Fruit fly (Drosophila melanogaster) whole organism, pupa: ENCODE measurements around the gene CG31832.

Experiments
- CG10348 ChIP-seq: fragments of 200-800 bp; sonication (Bioruptor generic); IDR thresholded peaks from 2 replicates; pipeline ENCODE4 v1.3.6; 2022; ENCODE audit warnings: missing biosample characterization, missing genetic modification characterization
- CG12605 ChIP-seq: fragments of 200-800 bp; sonication (Bioruptor generic); IDR thresholded peaks from 2 replicates; pipeline ENCODE4 v1.3.6; 2022; ENCODE audit warnings: missing biosample characterization, missing genetic modification characterization
- CG13204 ChIP-seq: fragments of 200-800 bp; sonication (Bioruptor generic); optimal IDR thresholded peaks from 2 replicates; lab custom pipeline; 2018; ENCODE audit warnings: missing biosample characterization, mild to moderate bottlenecking, missing genetic modification characterization, moderate library complexity
- CG14655 ChIP-seq: fragments of 200-800 bp; sonication (Bioruptor generic); optimal IDR thresholded peaks from 3 replicates; lab custom pipeline; 2017; ENCODE audit warnings: mild to moderate bottlenecking, missing biosample characterization, missing genetic modification reagents, missing genetic modification characterization
- CG15710 ChIP-seq: fragments of 200-800 bp; sonication (Bioruptor generic); optimal IDR thresholded peaks from 2 replicates; lab custom pipeline; 2018; ENCODE audit warnings: missing biosample characterization, mild to moderate bottlenecking, missing genetic modification characterization, moderate library complexity
- CG17806 ChIP-seq: fragments of 200-800 bp; sonication (Bioruptor generic); optimal IDR thresholded peaks from 2 replicates; lab custom pipeline; 2018; ENCODE audit warnings: missing biosample characterization, mild to moderate bottlenecking, missing genetic modification characterization, moderate library complexity
- CG32121 ChIP-seq: fragments of 200-800 bp; sonication (Bioruptor generic); IDR thresholded peaks from 2 replicates; pipeline ENCODE4 v1.3.6; 2022; ENCODE audit warnings: missing biosample characterization, missing genetic modification characterization
- CG34367 ChIP-seq: fragments of 200-800 bp; sonication (Bioruptor generic); optimal IDR thresholded peaks from 2 replicates; lab custom pipeline; 2018; ENCODE audit warnings: missing biosample characterization, mild to moderate bottlenecking, missing genetic modification characterization
- CG4496 ChIP-seq: fragments of 200-800 bp; sonication (Bioruptor generic); IDR thresholded peaks from 3 replicates; pipeline ENCODE4 v1.3.6; 2022; ENCODE audit warnings: missing biosample characterization, missing genetic modification characterization
- CG8159 ChIP-seq: fragments of 200-800 bp; sonication (Bioruptor generic); optimal IDR thresholded peaks from 3 replicates; lab custom pipeline; 2018; ENCODE audit warnings: missing biosample characterization, mild to moderate bottlenecking, missing genetic modification characterization, moderate library complexity
- CG8301 ChIP-seq: fragments of 200-800 bp; sonication (Bioruptor generic); optimal IDR thresholded peaks from 2 replicates; lab custom pipeline; 2018; ENCODE audit warnings: missing biosample characterization, mild to moderate bottlenecking, missing genetic modification characterization
- CG9948 ChIP-seq: fragments of 200-800 bp; sonication (Bioruptor generic); optimal IDR thresholded peaks from 2 replicates; lab custom pipeline; 2018; ENCODE audit warnings: missing biosample characterization, mild to moderate bottlenecking, missing genetic modification characterization, moderate library complexity
- D1 ChIP-seq: fragments of 200-800 bp; sonication (Bioruptor generic); optimal IDR thresholded peaks from 2 replicates; lab custom pipeline; 2018; ENCODE audit warnings: missing biosample characterization, mild to moderate bottlenecking, missing genetic modification characterization, moderate library complexity
- EcR ChIP-seq: fragments of 200-800 bp; sonication (Bioruptor generic); optimal IDR thresholded peaks from 3 replicates; lab custom pipeline; 2019; ENCODE audit warnings: missing biosample characterization, missing genetic modification characterization, mild to moderate bottlenecking, moderate library complexity, missing genetic modification reagents
- Ets98B ChIP-seq: fragments of 200-800 bp; sonication (Bioruptor generic); IDR thresholded peaks from 2 replicates; pipeline ENCODE4 v1.3.6; 2022; ENCODE audit warnings: missing biosample characterization, missing genetic modification characterization
- Pif1A ChIP-seq: fragments of 200-800 bp; sonication (Bioruptor generic); optimal IDR thresholded peaks from 3 replicates; lab custom pipeline; 2016; ENCODE audit warnings: missing biosample characterization, missing genetic modification characterization
- Pif1B ChIP-seq: fragments of 200-800 bp; sonication (Bioruptor generic); optimal IDR thresholded peaks from 3 replicates; lab custom pipeline; 2016; ENCODE audit warnings: missing biosample characterization, missing genetic modification characterization
- Snoo ChIP-seq: fragments of 200-800 bp; sonication (Bioruptor generic); optimal IDR thresholded peaks from 3 replicates; lab custom pipeline; 2017; ENCODE audit warnings: missing biosample characterization, mild to moderate bottlenecking, missing genetic modification characterization, inconsistent platforms
- fd96Ca ChIP-seq: fragments of 200-800 bp; sonication (Bioruptor generic); IDR thresholded peaks from 3 replicates; pipeline ENCODE4 v1.3.6; 2022; ENCODE audit warnings: missing biosample characterization, missing genetic modification characterization
- gl ChIP-seq: fragments of 200-800 bp; sonication (Bioruptor generic); optimal IDR thresholded peaks from 2 replicates; lab custom pipeline; 2018; ENCODE audit warnings: missing biosample characterization, mild to moderate bottlenecking, missing genetic modification characterization
- rn ChIP-seq: fragments of 200-800 bp; sonication (Bioruptor generic); IDR thresholded peaks from 2 replicates; pipeline ENCODE4 v1.3.6; 2022; ENCODE audit warnings: missing biosample characterization, missing genetic modification characterization

CG31832 gene

DNA sequence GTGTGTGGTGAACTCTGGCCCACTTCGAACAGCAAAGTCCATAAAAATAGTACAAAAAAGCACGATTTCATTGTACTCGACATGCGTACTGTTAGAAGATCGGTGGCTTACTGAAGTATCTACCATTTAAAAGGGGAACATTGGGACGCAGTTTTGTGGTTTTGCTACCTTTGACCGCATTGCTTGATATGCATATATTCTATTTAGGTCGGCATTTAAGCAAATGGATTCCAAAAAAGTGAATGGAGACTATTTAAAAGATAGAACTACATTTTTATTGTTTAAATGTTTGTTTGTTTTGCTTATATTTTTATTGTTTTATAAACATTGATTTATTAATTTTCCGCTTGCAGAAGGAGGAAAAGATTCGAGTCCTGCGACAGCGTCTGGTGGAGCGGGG lies at the start of gene CG31832:
CG31832 (minus strand) TSS at position 101 of the 400 bp plus-strand sequence.
- no peak for TF ChIP-seq CG14655
- TF ChIP-seq CG4496 (GFP tag; lab: Robert Waterston, UW) = no peak
- no peak for TF ChIP-seq Ets98B (GFP tag; lab: Robert Waterston, UW)
- no peak for TF ChIP-seq CG9948 (tag; lab: Kevin White, UChicago)
- TF ChIP-seq CG8301 (tag; lab: Kevin White, UChicago) = no peak
- no peak for TF ChIP-seq CG34367 (tag; lab: Kevin White, UChicago)
- no peak for TF ChIP-seq CG8159 (tag; lab: Kevin White, UChicago)
- TF ChIP-seq CG17806 (tag; lab: Kevin White, UChicago) = no peak
- no peak for TF ChIP-seq CG15710
- TF ChIP-seq D1 (tag; lab: Kevin White, UChicago) = no peak
- TF ChIP-seq EcR (GFP tag; lab: Kevin White, UChicago) = no peak
- TF ChIP-seq, all 21 proteins: peak for 0

DNA sequence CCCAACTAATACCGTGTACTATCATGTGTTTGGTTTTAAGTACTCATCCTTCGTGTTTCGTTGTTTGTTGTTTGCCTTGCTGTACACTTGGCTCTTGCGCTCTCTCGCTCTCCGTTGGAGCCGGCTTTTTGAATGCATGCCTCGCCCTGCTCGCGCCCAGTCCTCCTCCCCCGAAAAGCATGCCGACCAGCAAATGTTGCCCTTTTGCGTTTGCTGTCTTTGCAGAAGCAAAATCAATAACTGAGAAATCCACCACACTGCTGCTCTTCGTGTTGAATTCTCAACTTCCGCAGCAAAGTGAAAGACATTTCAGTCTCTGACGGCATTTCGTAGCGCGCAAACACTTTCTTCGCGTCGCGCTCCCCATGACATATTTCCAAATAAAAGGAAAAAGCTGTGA lies 42.9 kb upstream of the CG31832 start, which contains the start of gene wwk:
wwk (plus strand) TSS at position 312 of the 400 bp plus-strand sequence.
- no peak for TF ChIP-seq Snoo (tag; lab: Kevin White, UChicago)
- TF ChIP-seq EcR (GFP tag; lab: Kevin White, UChicago) = no peak
- no peak for TF ChIP-seq CG17806 (tag; lab: Kevin White, UChicago)
- TF ChIP-seq CG15710 = no peak
- no peak for TF ChIP-seq CG12605 (GFP tag; lab: Robert Waterston, UW)
- TF ChIP-seq CG14655 = no peak
- TF ChIP-seq fd96Ca (GFP tag; lab: Robert Waterston, UW) = no peak
- no peak for TF ChIP-seq rn (GFP tag; lab: Robert Waterston, UW)
- TF ChIP-seq Pif1A (GFP tag; lab: Kevin White, UChicago) = no peak
- no peak for TF ChIP-seq CG13204 (GFP tag; lab: Kevin White, UChicago)
- TF ChIP-seq gl = no peak
- TF ChIP-seq CG8301 (tag; lab: Kevin White, UChicago) = no peak
- TF ChIP-seq Pif1B = no peak
- TF ChIP-seq D1 (tag; lab: Kevin White, UChicago) = no peak
- TF ChIP-seq CG32121 (GFP tag; lab: Robert Waterston, UW) = no peak
- no peak for TF ChIP-seq CG4496 (GFP tag; lab: Robert Waterston, UW)
- TF ChIP-seq, all 21 proteins: peak for 0

DNA sequence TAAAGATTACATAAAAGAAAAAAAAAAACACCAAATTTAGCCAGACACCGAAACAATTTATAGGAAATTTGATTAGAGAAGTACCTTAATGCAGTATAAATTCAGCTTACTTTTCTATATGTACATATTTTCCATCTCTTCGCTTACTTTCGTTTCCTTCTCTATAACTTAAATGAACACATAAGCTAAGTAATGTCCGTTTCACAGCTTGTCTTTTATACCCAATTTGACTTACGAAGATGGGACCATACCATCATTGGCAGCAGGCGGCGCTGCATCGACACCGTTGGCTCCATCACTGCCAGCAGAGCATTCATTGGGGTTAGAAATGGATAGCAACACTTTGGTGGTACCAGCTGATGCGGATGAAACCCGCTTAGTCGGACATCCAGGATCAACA lies 38.7 kb upstream of the CG31832 start, which contains the start of gene vig:
vig (minus strand) TSS at position 101 of the 400 bp plus-strand sequence.
- TF ChIP-seq EcR (GFP tag; lab: Kevin White, UChicago) (no peak), CG13204 (GFP tag; lab: Kevin White, UChicago) (no peak), Pif1B (no peak), Pif1A (GFP tag; lab: Kevin White, UChicago) (no peak), Snoo (tag; lab: Kevin White, UChicago) (no peak)

DNA sequence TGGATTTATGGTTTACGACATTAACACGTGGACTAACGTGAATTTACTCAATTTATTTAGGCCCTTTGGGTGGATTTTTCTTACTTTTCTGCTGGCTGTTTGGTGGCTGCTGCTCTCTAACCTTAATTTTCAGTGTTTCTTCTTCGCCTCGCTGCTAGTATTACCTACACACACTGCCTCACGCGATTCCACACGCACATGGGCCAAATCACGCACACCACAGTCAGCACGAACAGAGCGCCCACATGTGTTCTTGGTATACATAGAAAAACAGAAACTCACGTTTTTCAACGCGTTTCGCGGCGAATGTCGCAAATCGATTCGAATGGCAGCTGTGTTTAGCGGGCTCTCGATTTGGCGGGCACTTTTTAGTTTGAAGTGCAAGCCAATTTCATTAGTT lies 36.3 kb upstream of the CG31832 start:
- TF ChIP-seq CG4496 (GFP tag; lab: Robert Waterston, UW) = no peak
- no peak for TF ChIP-seq CG15710
- TF ChIP-seq Ets98B (GFP tag; lab: Robert Waterston, UW) = peak; percentile 21; the same call in 1 of the 2 replicates

DNA sequence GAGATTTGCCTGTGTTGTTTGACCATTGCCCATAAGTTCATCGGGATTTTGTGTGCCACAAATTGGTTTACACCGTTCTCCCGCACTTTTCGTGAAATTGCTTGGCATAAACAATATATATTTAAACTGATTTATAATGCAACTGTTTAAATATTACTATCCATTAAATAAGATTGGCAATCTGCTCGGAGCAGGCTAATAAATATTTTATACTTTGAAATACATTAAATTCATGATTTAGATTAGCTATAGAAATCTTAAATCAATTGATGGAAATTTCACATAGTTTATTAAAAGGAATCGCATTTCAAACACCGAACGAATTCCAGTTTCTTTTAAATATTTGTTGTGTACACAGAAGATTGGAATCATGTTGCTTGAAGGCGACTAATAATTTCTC lies 34.6 kb upstream of the CG31832 start:
- TF ChIP-seq CG32121 (GFP tag; lab: Robert Waterston, UW) = no peak
- no peak for TF ChIP-seq CG34367 (tag; lab: Kevin White, UChicago)
- TF ChIP-seq CG17806 (tag; lab: Kevin White, UChicago) = no peak
- no peak for TF ChIP-seq Ets98B (GFP tag; lab: Robert Waterston, UW)
- no peak for TF ChIP-seq Pif1A (GFP tag; lab: Kevin White, UChicago)
- no peak for TF ChIP-seq EcR (GFP tag; lab: Kevin White, UChicago)
- no peak for TF ChIP-seq CG9948 (tag; lab: Kevin White, UChicago)
- TF ChIP-seq CG14655 = no peak
- TF ChIP-seq CG4496 (GFP tag; lab: Robert Waterston, UW) = no peak
- no peak for TF ChIP-seq rn (GFP tag; lab: Robert Waterston, UW)
- no peak for TF ChIP-seq Pif1B
- TF ChIP-seq CG10348 (GFP tag; lab: Robert Waterston, UW) = no peak
- TF ChIP-seq D1 (tag; lab: Kevin White, UChicago) = no peak
- TF ChIP-seq CG15710 = no peak
- no peak for TF ChIP-seq Snoo (tag; lab: Kevin White, UChicago)
- no peak for TF ChIP-seq CG13204 (GFP tag; lab: Kevin White, UChicago)
- no peak for TF ChIP-seq fd96Ca (GFP tag; lab: Robert Waterston, UW)
- no peak for TF ChIP-seq CG8159 (tag; lab: Kevin White, UChicago)
- TF ChIP-seq CG8301 (tag; lab: Kevin White, UChicago) = no peak

DNA sequence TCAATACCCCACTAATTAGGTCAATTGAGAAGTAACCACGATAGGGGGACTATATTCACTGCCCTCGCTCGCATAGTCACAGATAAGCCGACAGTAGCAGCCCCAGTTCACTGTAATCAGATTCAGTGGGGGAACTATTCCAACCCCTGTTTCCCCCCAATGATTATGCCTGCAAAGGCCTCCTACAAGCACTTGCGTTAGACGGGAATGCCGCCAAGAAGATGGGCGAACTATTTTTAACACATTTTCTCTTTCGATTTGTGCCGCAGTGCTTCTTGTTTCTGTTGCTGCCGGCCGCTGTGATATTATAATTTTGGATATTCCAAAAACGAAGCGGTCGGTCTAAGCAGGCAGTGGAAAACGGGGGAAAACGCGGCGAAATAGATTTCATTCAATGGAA lies 34.1 kb upstream of the CG31832 start:
- TF ChIP-seq Pif1B (no peak), CG34367 (tag; lab: Kevin White, UChicago) (no peak), D1 (tag; lab: Kevin White, UChicago) (no peak), rn (GFP tag; lab: Robert Waterston, UW) (no peak), CG4496 (GFP tag; lab: Robert Waterston, UW) (no peak), CG9948 (tag; lab: Kevin White, UChicago) (no peak), CG12605 (GFP tag; lab: Robert Waterston, UW) (no peak), CG8159 (tag; lab: Kevin White, UChicago) (no peak), CG17806 (tag; lab: Kevin White, UChicago) (no peak), Snoo (tag; lab: Kevin White, UChicago) (no peak), Pif1A (GFP tag; lab: Kevin White, UChicago) (no peak), CG10348 (GFP tag; lab: Robert Waterston, UW) (no peak), CG32121 (GFP tag; lab: Robert Waterston, UW) (no peak), EcR (GFP tag; lab: Kevin White, UChicago) (no peak), CG8301 (tag; lab: Kevin White, UChicago) (no peak), CG14655 (no peak)
